Worm (Caenorhabditis elegans): Measurements from ENCODE around the gene pat-4.

DNA sequence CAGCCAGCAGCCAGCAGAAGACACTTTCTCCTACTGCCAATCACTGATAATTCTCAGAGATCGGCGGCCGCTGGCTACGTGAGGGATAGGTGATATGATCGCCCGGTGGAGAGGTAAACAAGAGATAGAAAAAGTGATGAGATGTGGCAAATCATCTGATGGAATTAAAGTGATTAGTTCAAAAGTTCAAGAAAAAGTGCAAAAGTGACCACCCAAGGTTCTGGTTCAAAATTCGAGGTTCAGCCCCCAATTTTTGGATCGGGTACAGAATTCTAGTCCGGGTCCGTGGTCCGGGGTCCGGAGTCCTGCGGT, 29.0 kb downstream of the pat-4 start:
- TF ChIP-seq tab-1 (GFP tag; IDR thresholded peaks at IDR 0.05) (no peak), ztf-23 (GFP tag; IDR thresholded peaks at IDR 0.05) (no peak), med-1 (GFP tag; optimal IDR thresholded peaks at IDR 0.05; ENCODE audit: insufficient read depth) (no peak), ref-1 (GFP tag; conservative IDR thresholded peaks at IDR 0.05) (no peak), ztf-29 (GFP tag; IDR thresholded peaks at IDR 0.05) (no peak), flt-1 (GFP tag; IDR thresholded peaks at IDR 0.05) (no peak), klf-2 (GFP tag; conservative IDR thresholded peaks at IDR 0.05) (no peak), cog-1 (tag; optimal IDR thresholded peaks at IDR 0.05) (no peak), T22C8.4 (GFP tag; IDR thresholded peaks at IDR 0.05) (no peak)

All from whole organism, midembryonic.